Worm (Caenorhabditis elegans) whole organism, L3 larva: Measurements from ENCODE around the gene C11H1.7.

ENCODE experiments used
- R02D3.7 ChIP-seq: fragments of 150-350 bp; optimal IDR thresholded peaks from 2 replicates; lab custom pipeline; 2014; ENCODE audit warnings: missing biosample characterization, missing genetic modification characterization
- ZK546.5 ChIP-seq: sonication (generic microtip); optimal IDR thresholded peaks from 2 replicates; lab custom pipeline; 2017; ENCODE audit warnings: missing biosample characterization, missing genetic modification characterization
- aly-2 ChIP-seq: fragments of 150-350 bp; optimal IDR thresholded peaks from 2 replicates; lab custom pipeline; 2014; ENCODE audit warnings: missing biosample characterization, missing genetic modification characterization
- ama-1 ChIP-seq: fragments of 150-350 bp; optimal IDR thresholded peaks from 2 replicates; lab custom pipeline; 2018
- ceh-16 ChIP-seq: sonication (generic microtip); optimal IDR thresholded peaks from 2 replicates; lab custom pipeline; 2017; ENCODE audit warnings: missing biosample characterization, missing genetic modification characterization
- ceh-28 ChIP-seq: fragments of 150-350 bp; optimal IDR thresholded peaks from 2 replicates; lab custom pipeline; 2014; ENCODE audit warnings: missing biosample characterization, missing genetic modification reagents, missing genetic modification characterization
- ceh-82 ChIP-seq: fragments of 150-350 bp; optimal IDR thresholded peaks from 2 replicates; lab custom pipeline; 2014; ENCODE audit warnings: missing biosample characterization, missing genetic modification characterization
- ceh-9 ChIP-seq: sonication (generic microtip); optimal IDR thresholded peaks from 2 replicates; lab custom pipeline; 2018; ENCODE audit warnings: missing biosample characterization, missing genetic modification characterization
- daf-12 ChIP-seq: fragments of 150-350 bp; optimal IDR thresholded peaks from 2 replicates; lab custom pipeline; 2014; ENCODE audit warnings: missing biosample characterization, missing genetic modification reagents, missing genetic modification characterization
- egl-27 ChIP-seq: sonication (generic microtip); optimal IDR thresholded peaks from 4 replicates; lab custom pipeline; 2017; ENCODE audit warnings: missing biosample characterization, missing genetic modification reagents, missing genetic modification characterization
- egl-5 ChIP-seq: fragments of 150-350 bp; optimal IDR thresholded peaks from 2 replicates; lab custom pipeline; 2017; ENCODE audit warnings: missing biosample characterization, missing genetic modification reagents, missing genetic modification characterization, inconsistent platforms
- elt-1 ChIP-seq: fragments of 150-350 bp; optimal IDR thresholded peaks from 2 replicates; lab custom pipeline; 2014; ENCODE audit warnings: missing biosample characterization, missing genetic modification characterization
- elt-2 ChIP-seq: sonication (generic microtip); optimal IDR thresholded peaks from 2 replicates; lab custom pipeline; 2016; ENCODE audit warnings: missing genetic modification reagents, mild to moderate bottlenecking, missing genetic modification characterization, missing compliant biosample characterization
- elt-3 ChIP-seq, 3 experiments: fragments of 150-350 bp in 1 of 3; sonication (generic microtip) in 2 of 3; optimal IDR thresholded peaks; 2 replicates in 2 of 3; 4 replicates in 1 of 3; lab custom pipeline; 2014 to 2017; ENCODE audit warnings: missing biosample characterization in 3 of 3, missing genetic modification characterization in 3 of 3
- eor-1 ChIP-seq, 2 experiments: fragments of 150-350 bp; optimal IDR thresholded peaks; 2 replicates each; lab custom pipeline; 2014 to 2018; ENCODE audit warnings: missing biosample characterization in 2 of 2, missing genetic modification characterization in 2 of 2
- fkh-10 ChIP-seq: sonication (generic microtip); optimal IDR thresholded peaks from 2 replicates; lab custom pipeline; 2017; ENCODE audit warnings: missing biosample characterization, missing genetic modification reagents, missing genetic modification characterization
- fkh-2 ChIP-seq: fragments of 150-350 bp; optimal IDR thresholded peaks from 2 replicates; lab custom pipeline; 2014; ENCODE audit warnings: missing biosample characterization, missing genetic modification reagents, missing genetic modification characterization
- fos-1 ChIP-seq: fragments of 150-350 bp; optimal IDR thresholded peaks from 2 replicates; lab custom pipeline; 2014; ENCODE audit warnings: missing biosample characterization, missing genetic modification characterization
- hmg-11 ChIP-seq: sonication (generic microtip); optimal IDR thresholded peaks from 2 replicates; lab custom pipeline; 2016; ENCODE audit warnings: missing genetic modification characterization, missing compliant biosample characterization
- jun-1 ChIP-seq: fragments of 150-350 bp; optimal IDR thresholded peaks from 2 replicates; lab custom pipeline; 2014; ENCODE audit warnings: missing biosample characterization, missing genetic modification reagents, missing genetic modification characterization
- lin-15B ChIP-seq: fragments of 150-350 bp; optimal IDR thresholded peaks from 2 replicates; lab custom pipeline; 2014; ENCODE audit warnings: missing biosample characterization, missing genetic modification characterization
- lin-39 ChIP-seq: fragments of 150-350 bp; optimal IDR thresholded peaks from 2 replicates; lab custom pipeline; 2018; ENCODE audit warnings: missing biosample characterization, missing genetic modification reagents, missing genetic modification characterization
- lsy-12 ChIP-seq: sonication (generic microtip); optimal IDR thresholded peaks from 2 replicates; lab custom pipeline; 2016; ENCODE audit warnings: mild to moderate bottlenecking, missing genetic modification characterization, missing compliant biosample characterization
- mdl-1 ChIP-seq: fragments of 150-350 bp; optimal IDR thresholded peaks from 2 replicates; lab custom pipeline; 2014; ENCODE audit warnings: missing biosample characterization, missing genetic modification characterization
- mml-1 ChIP-seq: fragments of 150-350 bp; sonication (generic microtip); optimal IDR thresholded peaks from 3 replicates; lab custom pipeline; 2014; ENCODE audit warnings: missing biosample characterization, missing genetic modification characterization
- nfya-1 ChIP-seq: sonication (generic microtip); optimal IDR thresholded peaks from 2 replicates; lab custom pipeline; 2017; ENCODE audit warnings: missing genetic modification characterization, mild to moderate bottlenecking, missing compliant biosample characterization, antibody characterized with exemption, moderate library complexity; ENCODE audit not compliant: insufficient read depth
- nhr-11 ChIP-seq: fragments of 150-350 bp; optimal IDR thresholded peaks from 2 replicates; lab custom pipeline; 2014; ENCODE audit warnings: missing biosample characterization, missing genetic modification characterization
- nhr-12 ChIP-seq: fragments of 150-350 bp; optimal IDR thresholded peaks from 2 replicates; lab custom pipeline; 2014; ENCODE audit warnings: missing biosample characterization, missing genetic modification characterization
- nhr-23 ChIP-seq: fragments of 150-350 bp; optimal IDR thresholded peaks from 2 replicates; lab custom pipeline; 2014; ENCODE audit warnings: missing biosample characterization, missing genetic modification reagents, missing genetic modification characterization
- nhr-237 ChIP-seq: fragments of 150-350 bp; optimal IDR thresholded peaks from 2 replicates; lab custom pipeline; 2014; ENCODE audit warnings: missing biosample characterization, missing genetic modification characterization
- nhr-25 ChIP-seq: sonication (generic microtip); optimal IDR thresholded peaks from 2 replicates; lab custom pipeline; 2017; ENCODE audit warnings: missing biosample characterization, missing genetic modification characterization
- nhr-28 ChIP-seq: fragments of 150-350 bp; optimal IDR thresholded peaks from 2 replicates; lab custom pipeline; 2014; ENCODE audit warnings: missing biosample characterization, missing genetic modification characterization
- nhr-43 ChIP-seq: sonication (generic microtip); optimal IDR thresholded peaks from 2 replicates; lab custom pipeline; 2016; ENCODE audit warnings: mild to moderate bottlenecking, missing genetic modification characterization, missing compliant biosample characterization; ENCODE audit not compliant: poor library complexity, severe bottlenecking
- nhr-67 ChIP-seq: fragments of 150-350 bp; optimal IDR thresholded peaks from 2 replicates; lab custom pipeline; 2014; ENCODE audit warnings: missing biosample characterization, missing genetic modification characterization
- nhr-76 ChIP-seq: fragments of 150-350 bp; sonication (generic microtip); optimal IDR thresholded peaks from 5 replicates; lab custom pipeline; 2014; ENCODE audit warnings: missing biosample characterization, missing genetic modification characterization
- nhr-77 ChIP-seq: fragments of 150-350 bp; optimal IDR thresholded peaks from 2 replicates; lab custom pipeline; 2014; ENCODE audit warnings: missing biosample characterization, missing genetic modification characterization
- pha-4 ChIP-seq: fragments of 150-350 bp; optimal IDR thresholded peaks from 2 replicates; lab custom pipeline; 2014; ENCODE audit warnings: missing biosample characterization, missing genetic modification reagents, missing genetic modification characterization
- pqm-1 ChIP-seq: fragments of 150-350 bp; optimal IDR thresholded peaks from 2 replicates; lab custom pipeline; 2017; ENCODE audit warnings: missing biosample characterization, missing genetic modification characterization, inconsistent platforms
- sea-2 ChIP-seq: fragments of 150-350 bp; sonication (generic microtip); optimal IDR thresholded peaks from 4 replicates; lab custom pipeline; 2014; ENCODE audit warnings: missing biosample characterization, missing genetic modification reagents, missing genetic modification characterization
- skn-1 ChIP-seq: fragments of 150-350 bp; optimal IDR thresholded peaks from 2 replicates; lab custom pipeline; 2014; ENCODE audit warnings: missing biosample characterization, missing genetic modification characterization
- snpc-4 ChIP-seq: fragments of 150-350 bp; optimal IDR thresholded peaks from 2 replicates; lab custom pipeline; 2014; ENCODE audit warnings: missing biosample characterization, missing genetic modification characterization
- tbx-2 ChIP-seq: sonication (generic microtip); optimal IDR thresholded peaks from 2 replicates; lab custom pipeline; 2016; ENCODE audit warnings: mild to moderate bottlenecking, missing genetic modification characterization, missing compliant biosample characterization
- unc-39 ChIP-seq: sonication (generic microtip); optimal IDR thresholded peaks from 4 replicates; lab custom pipeline; 2017; ENCODE audit warnings: missing biosample characterization, missing genetic modification characterization
- unc-62 ChIP-seq: fragments of 150-350 bp; sonication (generic microtip); optimal IDR thresholded peaks from 4 replicates; lab custom pipeline; 2014; ENCODE audit warnings: missing biosample characterization, missing genetic modification reagents, missing genetic modification characterization
- zag-1 ChIP-seq: fragments of 150-350 bp; optimal IDR thresholded peaks from 2 replicates; lab custom pipeline; 2014; ENCODE audit warnings: missing biosample characterization, missing genetic modification characterization
- ztf-11 ChIP-seq: fragments of 150-350 bp; optimal IDR thresholded peaks from 2 replicates; lab custom pipeline; 2014; ENCODE audit warnings: missing biosample characterization, missing genetic modification characterization
- ztf-4 ChIP-seq: fragments of 150-350 bp; optimal IDR thresholded peaks from 2 replicates; lab custom pipeline; 2014; ENCODE audit warnings: missing biosample characterization, missing genetic modification characterization

The C11H1.7 gene

DNA sequence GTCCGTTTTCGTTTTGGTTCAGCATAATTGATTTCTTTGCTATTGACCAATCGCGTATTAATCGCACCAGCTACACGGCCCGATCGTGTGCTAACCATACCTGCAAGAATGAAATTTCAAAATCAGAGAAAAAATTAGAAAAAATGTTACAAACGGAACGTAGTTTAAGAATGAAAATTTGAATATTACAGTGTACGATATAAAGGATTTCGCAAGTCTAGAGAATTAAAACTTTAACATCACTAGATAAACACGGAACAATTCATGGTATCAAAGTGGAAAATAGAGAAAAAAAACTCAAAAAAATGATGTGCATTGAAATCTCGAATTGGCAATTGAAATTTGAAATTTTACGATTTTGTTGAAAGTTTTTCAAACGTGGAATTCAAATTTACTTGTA is 30.6 kb upstream of the C11H1.7 start, which contains the start of gene madd-3:
madd-3 (minus strand) TSS at position 101 of the 400 bp plus-strand sequence.
- TF ChIP-seq mdl-1 (no peak), lin-39 (tag; lab: Kevin White, UChicago) (no peak), fkh-10 (GFP tag; lab: Kevin White, UChicago) (no peak), ZK546.5 (tag; lab: Kevin White, UChicago) (no peak), nhr-76 (tag; lab: Kevin White, UChicago) (no peak), nfya-1 (no peak), nhr-12 (tag; lab: Kevin White, UChicago) (no peak), nhr-43 (tag; lab: Kevin White, UChicago) (no peak), mml-1 (tag; lab: Kevin White, UChicago) (no peak)

- TF ChIP-seq fkh-10 (GFP tag; lab: Kevin White, UChicago) (no peak), fos-1 (tag; lab: Kevin White, UChicago) (no peak), ceh-82 (tag; lab: Kevin White, UChicago) (no peak), skn-1 (tag; lab: Kevin White, UChicago) (peak; percentile 69), nhr-25 (tag; lab: Kevin White, UChicago) (peak; percentile 68), jun-1 (tag; lab: Kevin White, UChicago) (peak; percentile 50), nfya-1 (peak; percentile 93), nhr-23 (peak; percentile 29), egl-5 (tag; lab: Kevin White, UChicago) (peak; percentile 37), ama-1 (lab: Kevin White, UChicago) (no peak), R02D3.7 (no peak), pha-4 (tag; lab: Kevin White, UChicago) (peak; percentile 80), lin-39 (tag; lab: Kevin White, UChicago) (peak; percentile 96), eor-1 (tag; optimal IDR thresholded peaks at IDR 0.05; lab: Kevin White, UChicago) (no peak), nhr-67 (tag; lab: Kevin White, UChicago) (no peak), nhr-28 (no peak), egl-27 (tag; lab: Kevin White, UChicago) (peak; percentile 58), elt-2 (tag; lab: Kevin White, UChicago) (peak; percentile 30), lin-15B (tag; lab: Kevin White, UChicago) (peak; percentile 20), nhr-43 (tag; lab: Kevin White, UChicago) (no peak), ceh-16 (tag; lab: Kevin White, UChicago) (no peak), ztf-4 (no peak), pqm-1 (tag; lab: Kevin White, UChicago) (peak; percentile 10), snpc-4 (tag; lab: Kevin White, UChicago) (no peak), ztf-11 (tag; lab: Kevin White, UChicago) (no peak), ZK546.5 (tag; lab: Kevin White, UChicago) (no peak), nhr-76 (tag; lab: Kevin White, UChicago) (no peak), nhr-237 (tag; lab: Kevin White, UChicago) (no peak), tbx-2 (tag; lab: Kevin White, UChicago) (peak; percentile 37), ceh-28 (peak; percentile 93), fkh-2 (tag; lab: Kevin White, UChicago) (no peak), sea-2 (GFP tag; lab: Kevin White, UChicago) (no peak), lsy-12 (tag; lab: Kevin White, UChicago) (peak; percentile 33), daf-12 (tag; lab: Kevin White, UChicago) (no peak), unc-39 (tag; lab: Kevin White, UChicago) (no peak), hmg-11 (tag; lab: Kevin White, UChicago) (peak; percentile 87), elt-3 (tag; optimal IDR thresholded peaks at IDR 0.05; lab: Kevin White, UChicago) (peak in 1 of 3 experiments; percentile 12), ceh-9 (tag; lab: Kevin White, UChicago) (no peak), mml-1 (tag; lab: Kevin White, UChicago) (no peak), nhr-12 (tag; lab: Kevin White, UChicago) (no peak), unc-62 (GFP tag; lab: Kevin White, UChicago) (no peak), elt-1 (tag; lab: Kevin White, UChicago) (peak; percentile 16), nhr-11 (tag; lab: Kevin White, UChicago) (no peak), nhr-77 (no peak), zag-1 (no peak), aly-2 (tag; lab: Kevin White, UChicago) (no peak), mdl-1 (peak; percentile 34)
Observed at ce11 chrX:14297209-14297608, 30.0 kb upstream of the C11H1.7 start.
